Worm (Caenorhabditis elegans) whole organism, L1 larva: ENCODE measurements around the gene arf-1.

Experiments
- ceh-82 ChIP-seq, 3 experiments: fragments of 150-350 bp in 1 of 3; sonication (generic microtip) in 2 of 3; optimal IDR thresholded peaks; 2 replicates each; lab custom pipeline; 2014 to 2017; ENCODE audit warnings: missing biosample characterization in 3 of 3, missing genetic modification characterization in 3 of 3
- nhr-71 ChIP-seq: sonication (generic microtip); optimal IDR thresholded peaks from 2 replicates; lab custom pipeline; 2016; ENCODE audit warnings: mild to moderate bottlenecking, missing genetic modification characterization, moderate library complexity, missing compliant biosample characterization
- nhr-76 ChIP-seq: sonication (generic microtip); optimal IDR thresholded peaks from 2 replicates; lab custom pipeline; 2017; ENCODE audit warnings: missing biosample characterization, missing genetic modification characterization
- tbx-2 ChIP-seq: sonication (generic microtip); optimal IDR thresholded peaks from 2 replicates; lab custom pipeline; 2016; ENCODE audit warnings: missing genetic modification characterization, missing compliant biosample characterization

DNA sequence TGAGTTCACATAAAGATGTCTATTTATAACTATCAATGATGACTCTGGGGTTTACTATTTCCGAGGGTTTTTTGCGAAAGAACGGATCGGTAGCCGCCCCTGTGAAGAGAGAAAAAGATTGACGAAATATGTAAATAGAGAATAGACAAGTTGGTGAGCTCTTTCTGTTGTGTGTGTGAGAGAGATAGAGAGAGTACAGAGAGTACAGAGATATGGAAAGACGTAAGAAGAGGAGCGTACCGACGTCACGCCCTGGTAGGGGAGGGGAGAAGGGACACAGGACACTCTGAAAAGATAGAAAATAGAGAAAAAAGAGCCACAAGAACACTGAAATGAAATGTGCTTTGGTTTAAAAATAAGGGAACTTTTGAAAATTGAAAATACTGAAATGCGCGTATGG, 26.4 kb upstream of the arf-1 start:
- no peak for TF ChIP-seq nhr-76
- TF ChIP-seq ceh-82 (tag; optimal IDR thresholded peaks at IDR 0.05; lab: Kevin White, UChicago): peak in 2 of 3 experiments; percentile 47 to 64
- peak; percentile 42 for TF ChIP-seq tbx-2
- peak; percentile 64 for TF ChIP-seq nhr-71 (tag; lab: Kevin White, UChicago)
